Worm (Caenorhabditis elegans) whole organism, late embryonic: ENCODE data around the gene nit-1.

Experiments
- K02D7.2 ChIP-seq: sonication (generic microtip); optimal IDR thresholded peaks from 2 replicates; lab custom pipeline; 2017; ENCODE audit warnings: mild to moderate bottlenecking, missing genetic modification characterization, missing compliant biosample characterization
- Y22D7AL.16 ChIP-seq: sonication (generic microtip); optimal IDR thresholded peaks from 2 replicates; lab custom pipeline; 2016; ENCODE audit warnings: missing genetic modification characterization, missing compliant biosample characterization
- ahr-1 ChIP-seq: sonication (generic microtip); optimal IDR thresholded peaks from 2 replicates; lab custom pipeline; 2016; ENCODE audit warnings: missing genetic modification characterization, missing compliant biosample characterization
- ama-1 ChIP-seq: fragments of 150-350 bp; optimal IDR thresholded peaks from 2 replicates; lab custom pipeline; 2014
- dmd-4 ChIP-seq: sonication (generic microtip); optimal IDR thresholded peaks from 2 replicates; lab custom pipeline; 2016; ENCODE audit warnings: borderline replicate concordance, missing genetic modification characterization, missing compliant biosample characterization
- elt-2 ChIP-seq: sonication (generic microtip); optimal IDR thresholded peaks from 2 replicates; lab custom pipeline; 2016; ENCODE audit warnings: missing genetic modification reagents, missing genetic modification characterization, missing compliant biosample characterization
- ets-4 ChIP-seq: sonication (generic microtip); optimal IDR thresholded peaks from 2 replicates; lab custom pipeline; 2016; ENCODE audit warnings: missing genetic modification characterization, missing compliant biosample characterization
- fkh-10 ChIP-seq: fragments of 150-350 bp; optimal IDR thresholded peaks from 2 replicates; lab custom pipeline; 2014; ENCODE audit warnings: missing biosample characterization, missing genetic modification reagents, missing genetic modification characterization
- hlh-15 ChIP-seq: sonication (generic microtip); optimal IDR thresholded peaks from 2 replicates; lab custom pipeline; 2016; ENCODE audit warnings: missing genetic modification characterization, missing compliant biosample characterization
- pat-9 ChIP-seq: fragments of 200-800 bp; sonication (Bioruptor generic); optimal IDR thresholded peaks from 2 replicates; lab custom pipeline; 2018; ENCODE audit warnings: mild to moderate bottlenecking, missing genetic modification characterization, moderate library complexity, missing compliant biosample characterization
- pqm-1 ChIP-seq: sonication (generic microtip); optimal IDR thresholded peaks from 2 replicates; lab custom pipeline; 2016; ENCODE audit warnings: missing genetic modification characterization, missing compliant biosample characterization
- rnt-1 ChIP-seq: sonication (generic microtip); optimal IDR thresholded peaks from 2 replicates; lab custom pipeline; 2016; ENCODE audit warnings: missing genetic modification characterization, missing compliant biosample characterization
- sox-4 ChIP-seq: sonication (generic microtip); optimal IDR thresholded peaks from 2 replicates; lab custom pipeline; 2017; ENCODE audit warnings: mild to moderate bottlenecking, missing genetic modification characterization, inconsistent platforms, missing compliant biosample characterization
- unc-86 ChIP-seq: sonication (generic microtip); optimal IDR thresholded peaks from 2 replicates; lab custom pipeline; 2016; ENCODE audit warnings: missing genetic modification characterization, missing compliant biosample characterization

DNA sequence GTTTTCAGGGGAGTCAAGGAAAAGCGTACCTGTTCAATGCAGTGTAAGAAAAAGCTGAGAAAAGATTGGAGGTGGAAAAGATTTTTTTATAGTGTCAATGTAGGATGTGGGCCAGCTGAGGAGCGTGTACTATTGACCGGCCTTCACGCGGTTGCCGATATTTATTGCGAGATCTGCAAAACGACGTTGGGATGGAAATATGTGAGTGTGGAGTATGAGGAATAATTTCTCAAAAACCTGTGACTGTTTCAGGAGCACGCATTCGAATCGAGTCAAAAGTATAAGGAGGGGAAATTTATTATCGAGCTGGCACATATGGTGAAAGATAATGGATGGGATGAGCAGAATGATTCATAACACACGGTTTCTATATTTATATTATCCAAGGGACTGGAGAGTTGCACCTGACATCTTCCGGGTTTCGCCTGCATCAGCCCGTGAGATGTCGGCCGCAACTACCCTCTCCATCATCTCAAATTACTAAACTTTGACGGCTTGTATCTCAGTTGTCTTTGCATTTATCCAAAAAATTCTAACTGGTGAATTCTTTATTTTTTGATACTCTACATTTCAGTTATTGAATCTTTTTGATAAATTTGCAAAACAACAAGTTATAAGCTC lies 35.2 kb downstream of the nit-1 start:
- TF ChIP-seq unc-86 (tag; lab: Kevin White, UChicago) (no peak), fkh-10 (GFP tag; lab: Kevin White, UChicago) (no peak), rnt-1 (tag; lab: Kevin White, UChicago) (no peak), elt-2 (tag; lab: Kevin White, UChicago) (no peak), ama-1 (lab: Kevin White, UChicago) (no peak), hlh-15 (no peak), pqm-1 (no peak), Y22D7AL.16 (tag; lab: Kevin White, UChicago) (no peak), ets-4 (tag; lab: Kevin White, UChicago) (no peak), ahr-1 (tag; lab: Kevin White, UChicago) (no peak), sox-4 (tag; lab: Kevin White, UChicago) (no peak), pat-9 (tag; lab: Kevin White, UChicago) (no peak), dmd-4 (no peak), K02D7.2 (no peak)
